Fruit fly (Drosophila melanogaster) whole organism, embryonic: Measurements from ENCODE around the gene Gr93d.

Source experiments
- Ada2b ChIP-seq: fragments of 200-800 bp; sonication (Bioruptor generic); IDR thresholded peaks from 2 replicates; pipeline ENCODE4 v1.3.6; 2022; ENCODE audit warnings: missing biosample characterization, missing genetic modification characterization
- CG10543 ChIP-seq: fragments of 200-800 bp; sonication (Bioruptor generic); optimal IDR thresholded peaks from 3 replicates; lab custom pipeline; 2017; ENCODE audit warnings: missing biosample characterization, mild to moderate bottlenecking, missing genetic modification characterization, moderate library complexity
- CG11696 ChIP-seq: fragments of 200-800 bp; sonication (Bioruptor generic); IDR thresholded peaks from 2 replicates; pipeline ENCODE4 v1.3.6; 2022; ENCODE audit warnings: missing biosample characterization, missing genetic modification characterization
- CG13123 ChIP-seq: fragments of 200-800 bp; sonication (Bioruptor generic); optimal IDR thresholded peaks from 2 replicates; lab custom pipeline; 2016; ENCODE audit warnings: missing biosample characterization, missing genetic modification characterization
- CG13424 ChIP-seq: fragments of 200-800 bp; sonication (Bioruptor generic); optimal IDR thresholded peaks from 2 replicates; lab custom pipeline; 2019; ENCODE audit warnings: missing biosample characterization, mild to moderate bottlenecking, missing genetic modification characterization, moderate library complexity
- CG13894 ChIP-seq: fragments of 200-800 bp; sonication (Bioruptor generic); optimal IDR thresholded peaks from 3 replicates; lab custom pipeline; 2018; ENCODE audit warnings: missing biosample characterization, mild to moderate bottlenecking, missing genetic modification characterization, moderate library complexity
- CG14441 ChIP-seq: fragments of 200-800 bp; sonication (Bioruptor generic); IDR thresholded peaks from 2 replicates; pipeline ENCODE4 v1.3.6; 2022; ENCODE audit warnings: missing biosample characterization, missing genetic modification characterization
- CG1529 ChIP-seq: fragments of 200-800 bp; sonication (Bioruptor generic); optimal IDR thresholded peaks from 3 replicates; lab custom pipeline; 2018; ENCODE audit warnings: missing biosample characterization, missing genetic modification characterization
- CG15696 ChIP-seq: fragments of 200-800 bp; sonication (Bioruptor generic); optimal IDR thresholded peaks from 2 replicates; lab custom pipeline; 2019; ENCODE audit warnings: missing biosample characterization, mild to moderate bottlenecking, missing genetic modification characterization, moderate library complexity
- CG16779 ChIP-seq: fragments of 200-800 bp; sonication (Bioruptor generic); IDR thresholded peaks from 2 replicates; pipeline ENCODE4 v1.3.6; 2022; ENCODE audit warnings: missing biosample characterization, missing genetic modification characterization
- CG2120 ChIP-seq: fragments of 200-800 bp; sonication (Bioruptor generic); optimal IDR thresholded peaks from 3 replicates; lab custom pipeline; 2016; ENCODE audit warnings: missing biosample characterization, missing genetic modification characterization
- CG34376 ChIP-seq: fragments of 200-800 bp; sonication (Bioruptor generic); optimal IDR thresholded peaks from 2 replicates; lab custom pipeline; 2018; ENCODE audit warnings: missing biosample characterization, mild to moderate bottlenecking, missing genetic modification characterization
- CG34422 ChIP-seq: fragments of 200-800 bp; sonication (Bioruptor generic); IDR thresholded peaks from 3 replicates; pipeline ENCODE4 v1.3.6; 2022; ENCODE audit warnings: missing biosample characterization, missing genetic modification characterization
- CG42726 ChIP-seq: fragments of 200-800 bp; sonication (Bioruptor generic); IDR thresholded peaks from 2 replicates; pipeline ENCODE4 v1.3.6; 2022; ENCODE audit warnings: missing biosample characterization, missing genetic modification characterization; ENCODE audit not compliant: partially characterized antibody
- CG8290 ChIP-seq, 3 experiments: fragments of 200-800 bp; sonication (Bioruptor generic); optimal IDR thresholded peaks; 2 replicates each; lab custom pipeline; 2016 to 2019; ENCODE audit warnings: missing biosample characterization in 3 of 3, missing genetic modification characterization in 3 of 3, mild to moderate bottlenecking in 2 of 3, moderate library complexity in 1 of 3
- CG8765 ChIP-seq: fragments of 200-800 bp; sonication (Bioruptor generic); IDR thresholded peaks from 2 replicates; pipeline ENCODE4 v1.3.6; 2022; ENCODE audit warnings: missing biosample characterization, missing genetic modification characterization
- CG9215 ChIP-seq: fragments of 200-800 bp; sonication (Bioruptor generic); IDR thresholded peaks from 2 replicates; pipeline ENCODE4 v1.3.6; 2022; ENCODE audit warnings: missing biosample characterization, missing genetic modification characterization
- CG9437 ChIP-seq: fragments of 200-800 bp; sonication (Bioruptor generic); optimal IDR thresholded peaks from 2 replicates; lab custom pipeline; 2018; ENCODE audit warnings: missing biosample characterization, mild to moderate bottlenecking, missing genetic modification characterization
- CG9609 ChIP-seq: fragments of 200-800 bp; sonication (Bioruptor generic); optimal IDR thresholded peaks from 3 replicates; lab custom pipeline; 2016; ENCODE audit warnings: missing biosample characterization, missing genetic modification characterization
- CG9932 ChIP-seq: fragments of 200-800 bp; sonication (Bioruptor generic); IDR thresholded peaks from 2 replicates; pipeline ENCODE4 v1.3.6; 2022; ENCODE audit warnings: missing biosample characterization, missing genetic modification characterization
- CTCF ChIP-seq: fragments of 200-800 bp; sonication (Bioruptor generic); optimal IDR thresholded peaks from 2 replicates; lab custom pipeline; 2017; ENCODE audit warnings: missing biosample characterization, mild to moderate bottlenecking, missing genetic modification characterization, moderate library complexity
- Chrac-16 ChIP-seq: fragments of 200-800 bp; sonication (Bioruptor generic); optimal IDR thresholded peaks from 3 replicates; lab custom pipeline; 2016; ENCODE audit warnings: missing biosample characterization, missing genetic modification characterization
- Dbx ChIP-seq: fragments of 200-800 bp; sonication (Bioruptor generic); IDR thresholded peaks from 3 replicates; pipeline ENCODE4 v1.3.6; 2022; ENCODE audit warnings: missing biosample characterization, missing genetic modification characterization
- Dfd ChIP-seq, 2 experiments: fragments of >200 bp; optimal IDR thresholded peaks; 2 replicates each; lab custom pipeline; 2017; ENCODE audit warnings: missing biosample characterization in 2 of 2, missing genetic modification characterization in 2 of 2
- Doc3 ChIP-seq: fragments of 200-800 bp; sonication (Bioruptor generic); IDR thresholded peaks from 3 replicates; pipeline ENCODE4 v1.3.6; 2022; ENCODE audit warnings: missing biosample characterization, missing genetic modification characterization; ENCODE audit not compliant: partially characterized antibody
- Elba2 ChIP-seq: fragments of 200-800 bp; sonication (Bioruptor generic); optimal IDR thresholded peaks from 3 replicates; lab custom pipeline; 2016; ENCODE audit warnings: missing biosample characterization, missing genetic modification characterization
- NC2β ChIP-seq: fragments of 200-800 bp; sonication (Bioruptor generic); optimal IDR thresholded peaks from 2 replicates; lab custom pipeline; 2016; ENCODE audit warnings: missing biosample characterization, missing genetic modification characterization
- Oaz ChIP-seq: fragments of 200-800 bp; sonication (Bioruptor generic); IDR thresholded peaks from 2 replicates; pipeline ENCODE4 v1.3.6; 2022; ENCODE audit warnings: missing biosample characterization, missing genetic modification characterization
- Sry-δ ChIP-seq: fragments of 200-800 bp; sonication (Bioruptor generic); optimal IDR thresholded peaks from 2 replicates; lab custom pipeline; 2016; ENCODE audit warnings: missing biosample characterization, missing genetic modification characterization
- Stat92E ChIP-seq, 3 experiments: fragments of >200 bp in 2 of 3; fragments of 200-800 bp in 1 of 3; sonication (Bioruptor generic) in 1 of 3; optimal IDR thresholded peaks; 2 replicates each; lab custom pipeline; 2017 to 2019; ENCODE audit warnings: missing biosample characterization in 3 of 3, missing genetic modification characterization in 3 of 3, mild to moderate bottlenecking in 1 of 3, moderate library complexity in 1 of 3
- aop ChIP-seq: fragments of 200-800 bp; sonication (Bioruptor generic); IDR thresholded peaks from 2 replicates; pipeline ENCODE4 v1.3.6; 2022; ENCODE audit warnings: missing biosample characterization, missing genetic modification characterization
- ash1 ChIP-seq: fragments of 200-800 bp; sonication (Bioruptor generic); optimal IDR thresholded peaks from 2 replicates; lab custom pipeline; 2018; ENCODE audit warnings: missing biosample characterization, mild to moderate bottlenecking, missing genetic modification characterization
- corto ChIP-seq: fragments of 200-800 bp; sonication (Bioruptor generic); optimal IDR thresholded peaks from 2 replicates; lab custom pipeline; 2016; ENCODE audit warnings: missing biosample characterization, mild to moderate bottlenecking, missing genetic modification characterization, moderate library complexity
- croc ChIP-seq: fragments of 200-800 bp; sonication (Bioruptor generic); conservative IDR thresholded peaks from 3 replicates; pipeline ENCODE4 v1.3.6; 2022; ENCODE audit warnings: missing biosample characterization, missing genetic modification characterization
- dpn ChIP-seq, 2 experiments: fragments of 200-800 bp; sonication (Bioruptor generic); optimal IDR thresholded peaks; 3 replicates each; lab custom pipeline; 2016; ENCODE audit warnings: missing biosample characterization in 2 of 2, missing genetic modification characterization in 2 of 2
- fd102C ChIP-seq: fragments of 200-800 bp; sonication (Bioruptor generic); optimal IDR thresholded peaks from 2 replicates; lab custom pipeline; 2018; ENCODE audit warnings: missing biosample characterization, mild to moderate bottlenecking, missing genetic modification characterization, moderate library complexity
- ftz-f1 ChIP-seq: fragments of 200-800 bp; sonication (Bioruptor generic); optimal IDR thresholded peaks from 2 replicates; lab custom pipeline; 2016; ENCODE audit warnings: missing biosample characterization, missing genetic modification characterization
- gsb ChIP-seq: fragments of 200-800 bp; sonication (Bioruptor generic); IDR thresholded peaks from 2 replicates; pipeline ENCODE4 v1.3.6; 2022; ENCODE audit warnings: missing biosample characterization, missing genetic modification characterization
- hbn ChIP-seq: fragments of 200-800 bp; sonication (Bioruptor generic); IDR thresholded peaks from 2 replicates; pipeline ENCODE4 v1.3.6; 2022; ENCODE audit warnings: missing biosample characterization, missing genetic modification characterization; ENCODE audit not compliant: partially characterized antibody
- hth ChIP-seq: fragments of >200 bp; optimal IDR thresholded peaks from 2 replicates; lab custom pipeline; 2017; ENCODE audit warnings: inconsistent platforms
- inv ChIP-seq: fragments of 200-800 bp; sonication (Bioruptor generic); IDR thresholded peaks from 2 replicates; pipeline ENCODE4 v1.3.6; 2022; ENCODE audit warnings: missing biosample characterization, missing genetic modification characterization; ENCODE audit not compliant: partially characterized antibody
- kay ChIP-seq: fragments of 200-800 bp; sonication (Bioruptor generic); optimal IDR thresholded peaks from 2 replicates; lab custom pipeline; 2016; ENCODE audit warnings: missing biosample characterization, missing genetic modification characterization
- lmd ChIP-seq: fragments of 200-800 bp; sonication (Bioruptor generic); IDR thresholded peaks from 2 replicates; pipeline ENCODE4 v1.3.6; 2022; ENCODE audit warnings: missing biosample characterization, missing genetic modification characterization
- nmo ChIP-seq: fragments of 200-800 bp; sonication (Bioruptor generic); optimal IDR thresholded peaks from 2 replicates; lab custom pipeline; 2018; ENCODE audit warnings: missing biosample characterization, mild to moderate bottlenecking, missing genetic modification characterization, moderate library complexity
- nom ChIP-seq: fragments of 200-800 bp; sonication (Bioruptor generic); optimal IDR thresholded peaks from 2 replicates; lab custom pipeline; 2017; ENCODE audit warnings: missing biosample characterization, missing genetic modification characterization, mild to moderate bottlenecking, moderate library complexity, missing genetic modification reagents
- otp ChIP-seq: fragments of 200-800 bp; sonication (Bioruptor generic); IDR thresholded peaks from 3 replicates; pipeline ENCODE4, ENCODE4 v1.3.6; 2022; ENCODE audit warnings: missing biosample characterization, missing genetic modification characterization
- pan ChIP-seq, 4 experiments: fragments of >200 bp in 3 of 4; fragments of 200-800 bp in 1 of 4; sonication (Bioruptor generic) in 1 of 4; optimal IDR thresholded peaks in 3 of 4; IDR thresholded peaks in 1 of 4; 2 replicates each; pipeline versions ENCODE4 v1.3.6 to Lab custom; 2017 to 2022; ENCODE audit warnings: missing biosample characterization in 2 of 4, missing genetic modification characterization in 2 of 4, mixed read lengths in 1 of 4
- sima ChIP-seq: fragments of 200-800 bp; sonication (Bioruptor generic); optimal IDR thresholded peaks from 2 replicates; lab custom pipeline; 2016; ENCODE audit warnings: missing biosample characterization, missing genetic modification characterization
- sna ChIP-seq: fragments of 200-800 bp; sonication (Bioruptor generic); IDR thresholded peaks from 2 replicates; pipeline ENCODE4 v1.3.6; 2022; ENCODE audit warnings: missing biosample characterization, missing genetic modification characterization; ENCODE audit not compliant: partially characterized antibody
- stwl ChIP-seq: fragments of 200-800 bp; sonication (Bioruptor generic); optimal IDR thresholded peaks from 3 replicates; lab custom pipeline; 2018; ENCODE audit warnings: missing biosample characterization, mild to moderate bottlenecking, missing genetic modification characterization, moderate library complexity
- vfl ChIP-seq: fragments of 200-800 bp; sonication (Bioruptor generic); optimal IDR thresholded peaks from 2 replicates; lab custom pipeline; 2016; ENCODE audit warnings: missing biosample characterization, missing genetic modification characterization

The Gr93d gene

DNA sequence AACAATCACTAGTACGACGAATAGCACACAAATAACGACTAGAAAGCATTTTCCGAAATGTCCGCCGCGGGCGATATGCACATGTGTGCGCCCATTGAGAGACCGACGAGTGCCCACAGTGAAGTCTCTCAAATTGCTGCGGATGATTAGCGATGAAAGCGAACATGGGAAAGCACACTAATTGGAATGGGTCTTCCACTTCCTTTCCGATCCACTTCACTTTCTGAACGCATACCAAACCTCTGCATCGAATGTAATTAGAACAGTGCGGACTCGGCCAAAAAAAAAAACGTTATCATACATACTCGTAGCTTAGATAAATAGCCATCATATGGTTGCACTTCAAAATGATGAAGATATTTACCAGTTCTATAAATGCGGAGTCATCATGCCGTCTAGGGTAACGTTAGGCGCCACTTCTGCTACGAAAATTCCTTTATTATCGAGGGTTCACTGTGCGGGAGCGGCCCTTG is 3.6 kb upstream of the Gr93d start (continued):
- TF ChIP-seq CG8290 (GFP tag; optimal IDR thresholded peaks at IDR 0.05; lab: Kevin White, UChicago) (peak; percentile 58), CG8290 (tag; optimal IDR thresholded peaks at IDR 0.05; lab: Kevin White, UChicago) (no peak), sima (no peak), CG16779 (GFP tag; lab: Robert Waterston, UW) (no peak), nom (GFP tag; lab: Kevin White, UChicago) (no peak), fd102C (GFP tag; lab: Kevin White, UChicago) (no peak), ftz-f1 (GFP tag; lab: Kevin White, UChicago) (no peak), CG2120 (GFP tag; lab: Kevin White, UChicago) (peak; percentile 4), Ada2b (GFP tag; lab: Robert Waterston, UW) (0 out of 2 replicates have a peak, but pooled peaks have one; percentile 18), CG8765 (GFP tag; lab: Robert Waterston, UW) (0 out of 2 replicates have a peak, but pooled peaks have one; percentile 35), vfl (GFP tag; lab: Kevin White, UChicago) (no peak), Doc3 (GFP tag; lab: Robert Waterston, UW) (no peak), kay (GFP tag; lab: Kevin White, UChicago) (peak; percentile 38), inv (no peak), CG14441 (GFP tag; lab: Robert Waterston, UW) (no peak), NC2β (GFP tag; lab: Kevin White, UChicago) (peak; percentile 60), CG13424 (tag; lab: Kevin White, UChicago) (peak; percentile 57), Sry-δ (GFP tag; lab: Kevin White, UChicago) (no peak), CG11696 (GFP tag; lab: Robert Waterston, UW) (no peak), croc (GFP tag; lab: Robert Waterston, UW) (peak; percentile 45; the same call in 1 of the 3 replicates), CG9609 (GFP tag; lab: Kevin White, UChicago) (peak; percentile 36), CG9215 (GFP tag; lab: Robert Waterston, UW) (no peak), stwl (tag; lab: Kevin White, UChicago) (no peak), nmo (GFP tag; lab: Kevin White, UChicago) (peak; percentile 36), CG42726 (GFP tag; lab: Robert Waterston, UW) (no peak), Chrac-16 (GFP tag; lab: Kevin White, UChicago) (peak; percentile 33), lmd (GFP tag; lab: Robert Waterston, UW) (peak; percentile 67), aop (GFP tag; lab: Robert Waterston, UW) (no peak), CG1529 (GFP tag; lab: Kevin White, UChicago) (peak; percentile 19), CG9932 (GFP tag; lab: Robert Waterston, UW) (no peak), corto (GFP tag; lab: Kevin White, UChicago) (no peak), hth (no peak), Dfd (GFP tag; optimal IDR thresholded peaks at IDR 0.05; lab: Kevin White, UChicago) (no peak), CG34422 (GFP tag; lab: Robert Waterston, UW) (no peak; the same call in 1 of the 3 replicates), pan (optimal IDR thresholded peaks at IDR 0.05; lab: Kevin White, UChicago) (no peak), pan (GFP tag; optimal IDR thresholded peaks at IDR 0.05 in 1 of 2, IDR thresholded peaks at IDR 0.05 in 1 of 2) (no peak), dpn (GFP tag; optimal IDR thresholded peaks at IDR 0.05; lab: Kevin White, UChicago) (peak; percentile 36 to 62), Stat92E (GFP tag; optimal IDR thresholded peaks at IDR 0.05; lab: Kevin White, UChicago) (no peak), CG10543 (GFP tag; lab: Kevin White, UChicago) (no peak), CG34376 (GFP tag; lab: Kevin White, UChicago) (no peak), CG15696 (peak; percentile 30), sna (GFP tag; lab: Robert Waterston, UW) (no peak), Dbx (GFP tag; lab: Robert Waterston, UW) (no peak), CTCF (GFP tag; lab: Kevin White, UChicago) (no peak), CG9437 (GFP tag; lab: Kevin White, UChicago) (peak; percentile 11), CG13123 (GFP tag; lab: Kevin White, UChicago) (no peak), Oaz (GFP tag; lab: Robert Waterston, UW) (no peak), CG13894 (tag; lab: Kevin White, UChicago) (no peak), ash1 (no peak), Elba2 (no peak), gsb (GFP tag; lab: Robert Waterston, UW) (no peak), otp (GFP tag; lab: Robert Waterston, UW) (no peak), hbn (no peak)
